Fruit fly (Drosophila melanogaster) whole organism: ENCODE data around the gene CG31515.

ENCODE experiments used
- CG8478 ChIP-seq: fragments of >200 bp; optimal IDR thresholded peaks from 2 replicates; lab custom pipeline; 2018; ENCODE audit warnings: inconsistent platforms
- Dll ChIP-seq: fragments of >200 bp; optimal IDR thresholded peaks from 2 replicates; lab custom pipeline; 2017
- EcR ChIP-seq, 2 experiments: fragments of >200 bp; optimal IDR thresholded peaks; 2 replicates each; lab custom pipeline; 2017; ENCODE audit warnings: missing biosample characterization in 2 of 2, missing genetic modification characterization in 2 of 2, missing genetic modification reagents in 2 of 2
- pan ChIP-seq: fragments of >200 bp; optimal IDR thresholded peaks from 2 replicates; lab custom pipeline; 2017
- psq ChIP-seq: fragments of >200 bp; optimal IDR thresholded peaks from 2 replicates; lab custom pipeline; 2017
- usp ChIP-seq: fragments of >200 bp; optimal IDR thresholded peaks from 2 replicates; lab custom pipeline; 2017; ENCODE audit warnings: missing biosample characterization, missing genetic modification characterization, mixed read lengths

CG31515 gene

dm6 chr3R:23388798-23389197, at the start of gene CG31515:
CG31515 (minus strand) TSS chr3R:23388898.
- no peak for TF ChIP-seq EcR (GFP tag; optimal IDR thresholded peaks at IDR 0.05; lab: Kevin White, UChicago)
- TF ChIP-seq pan (lab: Kevin White, UChicago), result no peak
- no peak for TF ChIP-seq CG8478 (lab: Kevin White, UChicago)
- TF ChIP-seq Dll, result no peak
- TF ChIP-seq usp, result no peak

dm6 chr3R:23438184-23438787, 49.6 kb upstream of the CG31515 start:
- no peak for TF ChIP-seq Dll
- TF ChIP-seq psq (lab: Kevin White, UChicago), result no peak
- no peak for TF ChIP-seq usp
- TF ChIP-seq pan (lab: Kevin White, UChicago), result no peak
- TF ChIP-seq EcR (GFP tag; optimal IDR thresholded peaks at IDR 0.05; lab: Kevin White, UChicago), result no peak
- TF ChIP-seq CG8478 (lab: Kevin White, UChicago), result no peak

DNA sequence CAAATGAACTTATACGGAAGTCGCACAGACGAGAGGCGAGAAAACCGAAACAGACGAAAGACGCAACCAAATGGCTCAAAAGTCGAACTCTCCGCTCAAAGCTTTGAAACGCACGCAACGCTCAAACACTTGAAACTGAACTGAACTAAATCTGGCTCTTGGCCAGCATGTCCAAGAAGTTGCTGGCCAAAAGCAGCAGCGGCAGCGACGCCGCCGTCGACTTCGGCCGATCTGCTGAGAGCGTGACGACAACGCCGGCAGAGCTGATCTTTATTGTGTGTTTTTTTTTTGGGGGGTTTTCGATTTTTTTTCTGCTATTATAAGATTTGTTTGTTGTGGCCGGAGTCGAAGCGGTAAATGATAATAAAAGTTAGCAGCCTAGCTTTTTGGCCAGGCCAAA, 42.7 kb upstream of the CG31515 start:
- no peak for TF ChIP-seq pan (lab: Kevin White, UChicago)
- TF ChIP-seq CG8478 (lab: Kevin White, UChicago), result no peak
- TF ChIP-seq EcR (GFP tag; optimal IDR thresholded peaks at IDR 0.05; lab: Kevin White, UChicago), result no peak
- no peak for TF ChIP-seq usp
- no peak for TF ChIP-seq Dll
- TF ChIP-seq psq (lab: Kevin White, UChicago), result no peak

DNA sequence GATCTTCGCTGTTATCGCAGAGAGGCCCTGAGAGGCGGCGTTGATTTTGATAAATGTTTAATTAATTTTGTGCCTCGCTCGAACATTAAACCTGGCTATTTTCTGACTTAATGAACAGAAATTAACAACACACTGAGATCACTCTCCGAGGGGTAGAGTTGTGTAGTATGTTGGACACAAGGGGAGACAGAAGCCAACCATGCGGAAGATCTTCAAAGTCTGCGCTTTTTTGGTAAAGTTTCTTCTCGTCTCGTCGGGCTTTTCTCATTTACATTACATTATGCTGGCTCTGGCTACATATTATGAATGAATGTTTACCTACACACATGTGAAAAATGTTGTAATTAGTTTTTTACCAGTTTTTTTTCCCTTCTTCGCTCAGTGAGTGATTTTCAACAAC, 37.2 kb upstream of the CG31515 start, which contains the start of gene CG43694:
Gene CG43694, minus strand, starts transcription at position 101 of the 400 bp plus-strand sequence.
- no peak for TF ChIP-seq usp
- TF ChIP-seq CG8478 (lab: Kevin White, UChicago), result no peak
- TF ChIP-seq psq (lab: Kevin White, UChicago), result no peak
- no peak for TF ChIP-seq Dll
- TF ChIP-seq EcR (GFP tag; optimal IDR thresholded peaks at IDR 0.05; lab: Kevin White, UChicago), result no peak
- no peak for TF ChIP-seq pan (lab: Kevin White, UChicago)

dm6 chr3R:23425107-23425506, 36.4 kb upstream of the CG31515 start:
- TF ChIP-seq CG8478 (lab: Kevin White, UChicago), result no peak

DNA sequence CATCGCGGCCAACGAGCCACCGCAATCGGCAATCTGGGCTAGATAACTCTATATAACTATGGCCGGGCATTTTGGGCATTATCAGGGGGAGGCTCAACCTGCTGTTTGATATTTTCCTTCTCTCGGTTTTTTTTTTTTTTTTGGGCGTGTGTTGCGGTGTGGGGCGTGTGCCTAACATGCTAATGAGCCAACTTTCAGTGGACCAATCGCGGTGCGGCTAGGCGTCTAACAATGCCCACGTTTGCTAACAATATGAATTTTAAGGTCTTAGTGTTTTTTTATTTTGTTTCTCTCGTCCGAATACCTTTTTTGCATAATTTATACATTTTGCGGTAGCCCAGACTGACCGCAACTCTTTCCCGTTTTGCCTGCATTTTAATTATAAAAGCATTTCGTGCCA, 33.2 kb upstream of the CG31515 start:
- TF ChIP-seq usp (no peak), Dll (no peak), pan (lab: Kevin White, UChicago) (no peak), psq (lab: Kevin White, UChicago) (no peak), CG8478 (lab: Kevin White, UChicago) (no peak), EcR (GFP tag; optimal IDR thresholded peaks at IDR 0.05; lab: Kevin White, UChicago) (no peak)

DNA sequence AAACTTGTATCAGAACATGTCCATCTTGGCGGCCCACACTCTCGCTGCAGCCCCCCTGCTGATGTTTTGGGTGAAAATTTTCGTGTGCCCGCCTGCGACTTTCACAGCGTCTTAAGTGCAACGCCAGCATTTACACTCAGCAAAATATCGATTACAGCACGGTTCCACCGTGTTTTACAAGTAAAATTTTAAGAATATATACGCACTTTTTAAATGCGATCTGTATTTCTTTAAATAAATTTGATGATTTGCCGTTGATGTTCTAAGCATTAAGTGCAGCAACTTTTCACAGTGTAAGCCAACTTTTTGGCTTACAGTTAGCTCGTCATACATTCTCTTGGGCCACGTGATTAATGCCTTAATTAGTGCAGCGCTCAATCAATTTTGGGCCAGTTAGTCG, 29.0 kb upstream of the CG31515 start:
- TF ChIP-seq CG8478 (lab: Kevin White, UChicago) (no peak), EcR (GFP tag; optimal IDR thresholded peaks at IDR 0.05; lab: Kevin White, UChicago) (no peak), usp (no peak), pan (lab: Kevin White, UChicago) (no peak), Dll (no peak), psq (lab: Kevin White, UChicago) (no peak)

DNA sequence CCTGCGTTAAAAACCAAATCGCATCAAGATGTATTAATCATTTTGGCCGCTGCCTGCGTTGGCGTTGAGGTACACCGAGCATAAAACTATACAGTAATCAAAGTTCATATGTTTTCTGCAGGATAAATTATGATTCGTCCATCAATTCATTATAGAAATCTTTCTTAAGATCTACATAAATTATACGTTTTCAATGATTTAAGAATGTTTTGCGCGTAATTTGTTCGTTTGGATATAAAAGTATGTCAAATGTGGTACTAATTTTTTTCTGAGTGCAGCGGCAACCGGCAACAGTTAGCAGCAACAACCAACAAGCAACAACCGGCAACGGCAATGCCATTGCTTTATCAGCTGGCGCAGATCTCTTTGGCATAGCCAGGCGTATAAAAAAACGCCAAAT, 27.9 kb upstream of the CG31515 start:
- TF ChIP-seq CG8478 (lab: Kevin White, UChicago), result no peak
- TF ChIP-seq EcR (GFP tag; optimal IDR thresholded peaks at IDR 0.05; lab: Kevin White, UChicago), result no peak
- no peak for TF ChIP-seq usp
- TF ChIP-seq pan (lab: Kevin White, UChicago), result no peak
- no peak for TF ChIP-seq Dll
- TF ChIP-seq psq (lab: Kevin White, UChicago), result no peak

dm6 chr3R:23407880-23408279, 19.2 kb upstream of the CG31515 start:
- no peak for TF ChIP-seq CG8478 (lab: Kevin White, UChicago)
- no peak for TF ChIP-seq usp
- no peak for TF ChIP-seq pan (lab: Kevin White, UChicago)
- TF ChIP-seq psq (lab: Kevin White, UChicago), result no peak
- TF ChIP-seq Dll, result no peak
- TF ChIP-seq EcR (GFP tag; optimal IDR thresholded peaks at IDR 0.05; lab: Kevin White, UChicago), result no peak

DNA sequence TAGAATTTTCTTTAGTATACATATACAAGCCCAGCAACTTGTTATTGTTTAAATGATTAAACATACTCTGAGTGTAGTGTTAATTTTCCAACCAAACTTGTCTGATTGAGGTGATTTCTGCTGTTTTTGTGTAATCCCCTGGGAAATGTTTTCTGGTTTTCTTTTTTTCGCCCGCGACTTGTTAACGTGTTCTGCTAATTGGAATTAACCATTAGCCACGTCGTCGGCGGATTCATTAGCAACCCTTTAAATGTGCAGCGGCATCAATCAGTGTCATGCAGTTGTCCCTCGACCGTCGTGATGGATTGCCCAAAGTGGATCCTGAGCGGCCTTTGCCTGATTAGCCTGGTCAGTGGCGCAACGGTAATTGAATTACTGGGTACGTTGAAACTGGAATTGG, 16.5 kb upstream of the CG31515 start, which contains the start of gene Ir94e:
Gene Ir94e, plus strand, starts transcription at position 301 of the 400 bp plus-strand sequence.
- TF ChIP-seq pan (lab: Kevin White, UChicago), result no peak

DNA sequence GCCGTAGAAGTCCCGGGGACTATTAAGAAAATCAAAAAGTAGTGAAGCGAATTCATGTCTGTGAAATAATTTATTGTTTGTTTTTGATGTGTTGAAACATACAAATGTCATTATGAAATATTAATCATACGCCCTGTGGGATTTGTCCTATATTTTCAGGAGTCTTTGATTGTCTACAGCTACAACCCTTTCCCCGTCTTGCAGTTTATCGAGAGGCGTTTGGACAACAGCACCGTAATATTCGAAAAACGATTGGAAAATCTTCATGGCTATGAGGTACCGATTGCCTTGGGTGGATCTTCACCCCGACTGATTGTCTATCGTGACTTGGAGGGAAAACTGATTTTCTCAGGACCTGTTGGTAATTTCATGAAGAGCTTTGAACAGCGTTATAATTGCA, 14.9 kb upstream of the CG31515 start, which contains the start of gene CG17380:
Gene CG17380, minus strand, starts transcription at position 101 of the 400 bp plus-strand sequence.
- TF ChIP-seq EcR (GFP tag; optimal IDR thresholded peaks at IDR 0.05; lab: Kevin White, UChicago), result no peak
- no peak for TF ChIP-seq psq (lab: Kevin White, UChicago)
- TF ChIP-seq usp, result no peak
- TF ChIP-seq CG8478 (lab: Kevin White, UChicago), result no peak
- TF ChIP-seq pan (lab: Kevin White, UChicago), result no peak
- TF ChIP-seq Dll, result no peak

DNA sequence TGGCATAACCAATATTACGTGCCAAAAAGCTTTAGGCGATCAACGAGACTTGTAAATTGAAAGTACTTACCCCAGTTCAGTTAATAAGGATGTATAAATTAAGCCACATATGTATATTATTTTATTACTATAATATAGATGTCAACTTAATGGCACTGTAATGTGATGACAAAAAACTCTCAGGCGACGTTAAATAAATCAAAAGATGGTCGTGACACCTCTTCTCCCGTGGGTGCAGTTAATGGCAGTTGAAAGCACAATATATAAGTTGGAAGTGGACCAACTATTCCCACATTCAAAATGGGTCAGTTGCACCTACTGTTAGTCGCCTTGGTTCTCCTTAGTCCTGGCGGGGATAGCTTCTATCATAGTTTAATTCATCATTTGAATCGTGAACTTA, 13.8 kb upstream of the CG31515 start, which contains the start of gene Ir94d:
Gene Ir94d, plus strand, starts transcription at position 301 of the 400 bp plus-strand sequence.
- TF ChIP-seq pan (lab: Kevin White, UChicago), result no peak
- TF ChIP-seq usp, result no peak
- TF ChIP-seq CG8478 (lab: Kevin White, UChicago), result no peak
- TF ChIP-seq EcR (GFP tag; optimal IDR thresholded peaks at IDR 0.05; lab: Kevin White, UChicago), result no peak
- no peak for TF ChIP-seq psq (lab: Kevin White, UChicago)
- TF ChIP-seq Dll, result no peak

DNA sequence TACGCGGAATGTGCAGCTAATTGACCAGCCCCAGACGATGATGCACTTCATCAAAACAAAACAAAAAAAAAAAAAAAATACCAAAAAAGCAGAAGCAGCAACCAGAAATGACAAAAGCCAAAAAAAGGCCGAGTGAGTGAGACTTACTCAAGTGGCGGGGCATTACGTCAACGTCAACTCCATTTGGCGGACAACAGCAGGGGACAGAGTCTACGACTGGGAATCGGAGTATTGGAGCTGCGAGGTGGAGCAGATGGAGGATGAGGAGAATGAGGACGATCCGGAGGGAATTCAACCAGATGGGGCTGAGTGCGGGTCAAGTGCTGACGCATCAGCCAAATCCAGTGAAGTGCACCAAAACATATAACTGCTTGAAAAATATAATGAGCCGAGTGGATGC, 12.8 kb upstream of the CG31515 start:
- TF ChIP-seq pan (lab: Kevin White, UChicago) (no peak), Dll (no peak)
